ENCODE assay signal across 1 fruit fly cellular context in the genomic region with DNA sequence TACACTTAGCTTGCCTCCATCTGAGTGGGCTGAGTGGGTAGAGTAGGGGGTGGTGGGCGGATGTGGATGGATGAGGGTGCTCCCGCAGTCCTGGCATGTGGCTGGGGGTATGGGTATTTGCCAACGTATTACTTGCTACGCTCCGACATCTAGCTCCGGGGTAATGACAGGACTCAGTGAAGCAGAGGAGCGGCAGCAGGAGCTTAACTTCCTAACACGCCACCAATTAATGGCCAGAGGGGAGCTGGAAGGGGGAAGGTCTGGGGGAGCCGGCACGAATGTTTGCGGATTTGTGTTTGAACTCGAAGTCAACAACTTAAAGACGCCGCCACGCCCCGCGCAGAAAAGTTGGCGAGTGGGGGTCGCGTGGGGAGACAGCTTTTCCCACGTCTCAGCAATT.
TF ChIP-seq lines count a peak whose summit lies in the region.

No protein-coding gene starts in this region.

TF ChIP-seq in whole organism, embryonic, 481 proteins besides CTCF, POLR2A, EP300 and RAD21 (continued from another document):
- TF ChIP-seq otp (GFP tag; IDR thresholded peaks at IDR 0.05; lab: Robert Waterston, UW) (no peak), CG11085 (GFP tag; IDR thresholded peaks at IDR 0.05; lab: Robert Waterston, UW) (no peak), Eip74EF (GFP tag; optimal IDR thresholded peaks at IDR 0.05; lab: Kevin White, UChicago) (no peak), Doc3 (GFP tag; IDR thresholded peaks at IDR 0.05; lab: Robert Waterston, UW; ENCODE audit: partially characterized antibody) (no peak), CG17829 (tag; optimal IDR thresholded peaks at IDR 0.05; lab: Kevin White, UChicago) (no peak), gfzf (GFP tag; optimal IDR thresholded peaks at IDR 0.05; lab: Kevin White, UChicago) (no peak), Vsx1 (GFP tag; optimal IDR thresholded peaks at IDR 0.05; lab: Kevin White, UChicago) (no peak), ci (GFP tag; IDR thresholded peaks at IDR 0.05; lab: Robert Waterston, UW) (0 out of 3 replicates have a peak, but pooled peaks have one; percentile 15), C15 (GFP tag; IDR thresholded peaks at IDR 0.05; lab: Robert Waterston, UW) (no peak), Sox102F (GFP tag; optimal IDR thresholded peaks at IDR 0.05; lab: Kevin White, UChicago) (no peak), Xbp1 (GFP tag; optimal IDR thresholded peaks at IDR 0.05; lab: Kevin White, UChicago) (no peak), Ets97D (GFP tag; optimal IDR thresholded peaks at IDR 0.05; lab: Kevin White, UChicago) (no peak), CG10267 (tag; optimal IDR thresholded peaks at IDR 0.05; lab: Kevin White, UChicago) (no peak), CG12219 (GFP tag; optimal IDR thresholded peaks at IDR 0.05; lab: Kevin White, UChicago) (no peak), CG3163 (GFP tag; optimal IDR thresholded peaks at IDR 0.05; lab: Kevin White, UChicago) (no peak), Hr51 (GFP tag; optimal IDR thresholded peaks at IDR 0.05; lab: Kevin White, UChicago) (peak in 1 of 2 experiments; percentile 5), CG15696 (tag; optimal IDR thresholded peaks at IDR 0.05; lab: Kevin White, UChicago) (no peak), Max (GFP tag; optimal IDR thresholded peaks at IDR 0.05; lab: Kevin White, UChicago) (no peak), Hmr (GFP tag; optimal IDR thresholded peaks at IDR 0.05; lab: Kevin White, UChicago) (no peak), tio (GFP tag; optimal IDR thresholded peaks at IDR 0.05; lab: Kevin White, UChicago) (no peak), sd (tag; optimal IDR thresholded peaks at IDR 0.05; lab: Kevin White, UChicago) (peak; percentile 4), Taf1 (GFP tag; IDR thresholded peaks at IDR 0.05; lab: Robert Waterston, UW) (no peak), CG12236 (GFP tag; optimal IDR thresholded peaks at IDR 0.05; lab: Kevin White, UChicago) (no peak), oc (tag; optimal IDR thresholded peaks at IDR 0.05; lab: Kevin White, UChicago) (peak; percentile 32), CG11504 (tag; optimal IDR thresholded peaks at IDR 0.05; lab: Kevin White, UChicago) (no peak), org-1 (GFP tag; optimal IDR thresholded peaks at IDR 0.05; lab: Kevin White, UChicago) (no peak), CG18599 (GFP tag; optimal IDR thresholded peaks at IDR 0.05; lab: Kevin White, UChicago) (peak; percentile 53), abd-A (tag; optimal IDR thresholded peaks at IDR 0.05; lab: Kevin White, UChicago) (peak; percentile 92), ara (GFP tag; IDR thresholded peaks at IDR 0.05; lab: Robert Waterston, UW) (no peak), Med (GFP tag; lab: Kevin White, UChicago) (peak; percentile 7)
